Fruit fly (Drosophila melanogaster): ENCODE results near the gene CG4073.

The CG4073 gene

dm6 chr3R:10678935-10679565 lies 35.5 kb upstream of the CG4073 start (continued):
- TF ChIP-seq sim (GFP tag; IDR thresholded peaks at IDR 0.05) (no peak), sd (tag; optimal IDR thresholded peaks at IDR 0.05) (no peak), CG2120 (GFP tag; optimal IDR thresholded peaks at IDR 0.05) (peak; percentile 31), CG30403 (GFP tag; optimal IDR thresholded peaks at IDR 0.05) (peak; percentile 12), Atf3 (GFP tag; optimal IDR thresholded peaks at IDR 0.05) (no peak), Hr78 (GFP tag; optimal IDR thresholded peaks at IDR 0.05) (peak in 1 of 2 experiments; percentile 3), D19B (GFP tag; optimal IDR thresholded peaks at IDR 0.05) (no peak), lbe (GFP tag; optimal IDR thresholded peaks at IDR 0.05) (no peak), CG8944 (GFP tag; optimal IDR thresholded peaks at IDR 0.05) (no peak), CG2199 (GFP tag; IDR thresholded peaks at IDR 0.05) (no peak), eve (GFP tag; optimal IDR thresholded peaks at IDR 0.05) (peak in 1 of 2 experiments; percentile 51), CG4360 (GFP tag; IDR thresholded peaks at IDR 0.05) (no peak), Hmx (GFP tag; optimal IDR thresholded peaks at IDR 0.05) (no peak), CG7839 (tag; optimal IDR thresholded peaks at IDR 0.05) (no peak), Hmr (GFP tag; optimal IDR thresholded peaks at IDR 0.05) (no peak), H2.0 (GFP tag; IDR thresholded peaks at IDR 0.05) (no peak), sens (GFP tag) (no peak), nmo (GFP tag; optimal IDR thresholded peaks at IDR 0.05) (no peak), HHEX (GFP tag; optimal IDR thresholded peaks at IDR 0.05) (no peak), salm (tag; optimal IDR thresholded peaks at IDR 0.05) (no peak), CG4282 (GFP tag; optimal IDR thresholded peaks at IDR 0.05) (no peak), CG2202 (tag; optimal IDR thresholded peaks at IDR 0.05) (no peak), Pdp1 (GFP tag; optimal IDR thresholded peaks at IDR 0.05) (peak in 1 of 2 experiments; percentile 67), Nf-YA (GFP tag; IDR thresholded peaks at IDR 0.05) (no peak), CG7987 (GFP tag; optimal IDR thresholded peaks at IDR 0.05) (no peak), Side (GFP tag; optimal IDR thresholded peaks at IDR 0.05) (no peak), sob (GFP tag; IDR thresholded peaks at IDR 0.05) (no peak), slbo (GFP tag; IDR thresholded peaks at IDR 0.05) (peak; percentile 44), Abd-B (GFP tag; optimal IDR thresholded peaks at IDR 0.05) (no peak), CG12219 (GFP tag; optimal IDR thresholded peaks at IDR 0.05) (no peak), MBD-R2 (GFP tag; IDR thresholded peaks at IDR 0.05) (no peak), Hey (tag; optimal IDR thresholded peaks at IDR 0.05) (no peak), Max (GFP tag; optimal IDR thresholded peaks at IDR 0.05) (no peak), Dip2 (GFP tag; IDR thresholded peaks at IDR 0.05) (no peak), fu2 (GFP tag; optimal IDR thresholded peaks at IDR 0.05) (no peak), cad (GFP tag; optimal IDR thresholded peaks at IDR 0.05) (no peak), az2 (GFP tag; optimal IDR thresholded peaks at IDR 0.05) (no peak), CG11085 (GFP tag; IDR thresholded peaks at IDR 0.05) (no peak), CG18262 (tag; optimal IDR thresholded peaks at IDR 0.05) (no peak), gcm2 (GFP tag; optimal IDR thresholded peaks at IDR 0.05) (no peak), maf-S (GFP tag; optimal IDR thresholded peaks at IDR 0.05) (no peak), Sox102F (GFP tag; optimal IDR thresholded peaks at IDR 0.05) (peak; percentile 27), unpg (GFP tag; optimal IDR thresholded peaks at IDR 0.05) (peak; percentile 37)
